Worm (Caenorhabditis elegans): ENCODE results near the gene cpt-3.

The cpt-3 gene

DNA sequence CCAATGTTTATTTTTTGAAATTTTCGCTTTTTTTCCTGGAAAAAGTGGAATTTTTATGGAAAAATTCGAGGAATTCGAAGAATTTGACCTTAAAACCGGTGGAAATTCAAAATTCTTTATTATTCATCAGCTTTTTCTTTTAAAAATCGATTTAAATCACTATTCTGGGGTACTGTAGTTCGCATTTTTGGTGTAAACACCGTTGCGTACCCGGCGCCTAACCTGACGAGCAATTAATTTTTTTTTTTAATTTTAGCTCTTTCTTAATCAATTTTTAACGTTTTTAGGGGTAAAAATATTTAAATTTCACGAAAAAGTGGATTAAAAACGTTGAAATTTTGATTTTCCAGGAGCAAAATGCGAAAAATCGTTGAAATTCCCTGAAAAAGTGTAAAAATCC, 51.3 kb downstream of the cpt-3 start:
- no peak for TF ChIP-seq unc-62 (GFP tag; optimal IDR thresholded peaks at IDR 0.05)

DNA sequence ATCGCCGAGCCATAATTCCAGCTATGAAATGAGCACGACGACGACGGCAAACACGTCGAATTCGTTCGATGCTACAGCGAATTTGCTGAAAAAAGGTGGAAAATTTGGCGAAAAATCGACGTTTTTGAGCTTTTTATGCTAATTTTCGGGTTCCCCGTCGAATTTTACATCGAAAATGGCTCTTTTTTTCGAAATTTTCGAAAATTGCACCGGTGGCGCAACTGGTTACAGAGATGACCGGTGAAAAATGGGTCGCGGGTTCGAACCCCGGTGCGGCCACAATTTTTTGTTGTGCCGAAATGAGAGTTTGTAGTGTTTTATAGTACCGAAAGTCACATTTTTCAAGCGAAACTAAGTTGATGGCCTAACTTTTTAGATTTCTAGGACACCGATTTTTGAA, 54.9 kb downstream of the cpt-3 start:
- no peak for TF ChIP-seq unc-62 (GFP tag; optimal IDR thresholded peaks at IDR 0.05)

Data from whole organism, dauer.